Worm (Caenorhabditis elegans): ENCODE results near the gene slcf-2.

slcf-2 gene

DNA sequence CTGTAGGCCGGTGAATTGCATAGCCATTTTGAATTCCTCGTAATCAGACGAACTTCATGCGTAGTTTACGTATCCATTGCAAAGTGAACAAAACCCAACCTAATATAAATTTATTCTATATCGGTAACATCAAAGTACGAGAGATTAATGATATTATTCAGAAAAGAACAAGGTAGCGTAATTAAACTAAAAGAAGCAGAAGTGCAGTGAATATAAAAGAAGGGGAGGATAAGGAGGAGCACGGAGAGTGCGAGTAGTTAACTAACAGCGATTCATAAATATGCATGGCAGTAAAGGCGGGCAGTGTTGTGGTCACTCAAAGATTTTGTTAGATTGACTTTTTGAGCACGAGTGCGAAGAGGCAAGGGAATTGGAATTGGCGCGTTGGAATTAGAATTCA, 19.0 kb upstream of the slcf-2 start, which contains the start of gene clc-3:
TSS of gene clc-3 (minus strand) at position 101 of the 400 bp plus-strand sequence.
- TF ChIP-seq skn-1 (tag; optimal IDR thresholded peaks at IDR 0.05) (no peak), lin-39 (tag; optimal IDR thresholded peaks at IDR 0.05) (no peak), nhr-237 (tag; optimal IDR thresholded peaks at IDR 0.05) (no peak), ztf-11 (tag; optimal IDR thresholded peaks at IDR 0.05) (no peak), ceh-28 (tag; optimal IDR thresholded peaks at IDR 0.05) (no peak), lsy-12 (tag; optimal IDR thresholded peaks at IDR 0.05) (no peak), nhr-43 (tag; optimal IDR thresholded peaks at IDR 0.05; ENCODE audit: poor library complexity, severe bottlenecking) (no peak), egl-27 (tag; optimal IDR thresholded peaks at IDR 0.05) (no peak), lin-15B (tag; optimal IDR thresholded peaks at IDR 0.05) (no peak), nhr-67 (tag; optimal IDR thresholded peaks at IDR 0.05) (no peak), mml-1 (tag; optimal IDR thresholded peaks at IDR 0.05) (no peak)

DNA sequence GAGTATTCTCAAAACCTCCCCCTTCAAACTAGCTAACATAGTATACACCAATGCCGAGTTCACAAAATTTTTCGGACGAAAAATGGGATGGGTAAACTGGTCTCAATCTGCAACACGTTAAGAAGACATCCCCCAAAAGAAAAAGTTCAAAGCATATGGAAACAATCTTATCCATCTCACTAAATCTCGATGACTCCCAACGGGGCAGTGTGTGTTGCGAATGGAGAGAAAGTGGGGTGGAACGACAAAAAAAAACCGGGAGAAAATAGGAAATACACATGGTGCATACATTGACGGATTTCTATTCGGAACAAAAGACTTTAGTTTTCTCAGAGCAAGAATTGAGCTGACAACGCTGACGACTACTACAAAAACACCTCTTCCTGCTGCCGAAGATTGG, 18.3 kb upstream of the slcf-2 start:
- no peak for TF ChIP-seq nhr-76 (tag; optimal IDR thresholded peaks at IDR 0.05)
- no peak for TF ChIP-seq aly-2 (tag; optimal IDR thresholded peaks at IDR 0.05)
- TF ChIP-seq nhr-67 (tag; optimal IDR thresholded peaks at IDR 0.05) = no peak
- no peak for TF ChIP-seq fos-1 (tag; optimal IDR thresholded peaks at IDR 0.05)
- no peak for TF ChIP-seq ztf-4 (tag; optimal IDR thresholded peaks at IDR 0.05)
- TF ChIP-seq egl-5 (tag; optimal IDR thresholded peaks at IDR 0.05) = no peak
- TF ChIP-seq elt-1 (tag; optimal IDR thresholded peaks at IDR 0.05) = no peak
- TF ChIP-seq nfya-1 (tag; optimal IDR thresholded peaks at IDR 0.05; ENCODE audit: insufficient read depth) = no peak
- no peak for TF ChIP-seq nhr-77 (tag; optimal IDR thresholded peaks at IDR 0.05)
- TF ChIP-seq nhr-28 (tag; optimal IDR thresholded peaks at IDR 0.05) = no peak

DNA sequence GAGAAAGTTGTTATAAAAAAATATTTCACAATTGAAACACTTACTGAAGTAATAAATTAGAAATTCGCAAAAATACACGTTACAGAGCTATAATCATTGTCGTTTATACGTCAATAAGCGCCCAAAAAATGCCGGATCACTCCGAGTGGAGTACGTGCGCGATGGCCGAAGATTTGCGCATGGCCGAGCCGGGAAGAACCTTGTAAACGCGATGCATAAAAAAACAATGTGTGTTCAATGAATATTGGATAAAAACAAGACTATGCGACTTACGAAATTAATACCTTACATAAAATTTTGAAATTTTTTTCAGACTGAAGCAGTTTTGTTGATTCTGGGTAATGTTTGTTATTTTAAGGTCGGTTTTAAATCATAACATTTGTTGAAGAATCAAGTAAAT, 14.5 kb upstream of the slcf-2 start, which contains the start of gene sorf-1:
TSS of gene sorf-1 (minus strand) at position 135 of the 400 bp plus-strand sequence.
- TF ChIP-seq egl-5 (tag; optimal IDR thresholded peaks at IDR 0.05) (no peak), eor-1 (tag; optimal IDR thresholded peaks at IDR 0.05) (no peak), ztf-4 (tag; optimal IDR thresholded peaks at IDR 0.05) (no peak), fkh-2 (tag; optimal IDR thresholded peaks at IDR 0.05) (no peak), ztf-11 (tag; optimal IDR thresholded peaks at IDR 0.05) (no peak), jun-1 (tag; optimal IDR thresholded peaks at IDR 0.05) (no peak), nfya-1 (tag; optimal IDR thresholded peaks at IDR 0.05; ENCODE audit: insufficient read depth) (peak; percentile 22), pha-4 (tag; optimal IDR thresholded peaks at IDR 0.05) (peak; percentile 19), zag-1 (tag; optimal IDR thresholded peaks at IDR 0.05) (no peak), lin-15B (tag; optimal IDR thresholded peaks at IDR 0.05) (peak; percentile 1), hmg-11 (tag; optimal IDR thresholded peaks at IDR 0.05) (peak; percentile 59), R02D3.7 (tag; optimal IDR thresholded peaks at IDR 0.05) (no peak), nhr-25 (tag; optimal IDR thresholded peaks at IDR 0.05) (peak; percentile 11), unc-39 (tag; optimal IDR thresholded peaks at IDR 0.05) (no peak), daf-12 (tag; optimal IDR thresholded peaks at IDR 0.05) (no peak), lin-39 (tag; optimal IDR thresholded peaks at IDR 0.05) (peak; percentile 23), nhr-43 (tag; optimal IDR thresholded peaks at IDR 0.05; ENCODE audit: poor library complexity, severe bottlenecking) (peak; percentile 18), ama-1 (optimal IDR thresholded peaks at IDR 0.05) (no peak), elt-3 (tag; optimal IDR thresholded peaks at IDR 0.05) (no peak), fos-1 (tag; optimal IDR thresholded peaks at IDR 0.05) (no peak), ceh-82 (tag; optimal IDR thresholded peaks at IDR 0.05) (no peak), elt-2 (tag; optimal IDR thresholded peaks at IDR 0.05) (peak; percentile 9), nhr-23 (tag; optimal IDR thresholded peaks at IDR 0.05) (peak; percentile 11), ceh-16 (tag; optimal IDR thresholded peaks at IDR 0.05) (no peak)

DNA sequence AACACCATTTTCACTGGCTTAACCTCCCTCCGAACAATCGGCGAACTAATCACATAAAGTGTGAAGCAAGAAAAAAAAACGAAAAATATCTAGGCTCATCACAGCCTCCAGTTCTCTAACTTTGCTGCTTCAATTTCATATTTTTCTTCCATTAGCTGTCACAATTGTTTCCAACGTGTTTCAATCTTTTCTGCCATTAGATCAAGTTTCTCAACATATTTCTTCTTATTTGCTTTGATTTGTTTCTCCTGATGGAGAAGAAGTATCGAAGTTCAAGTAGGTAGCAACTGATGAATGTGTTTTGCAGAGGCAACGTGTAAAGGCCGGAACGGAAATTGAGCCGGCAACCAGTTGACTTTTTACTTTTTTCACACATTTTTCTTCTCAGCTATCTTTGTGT, 13.5 kb upstream of the slcf-2 start, which contains the start of gene ZK563.7:
TSS of gene ZK563.7 (plus strand) at position 301 of the 400 bp plus-strand sequence.
- TF ChIP-seq mdl-1 (tag; optimal IDR thresholded peaks at IDR 0.05) (no peak), egl-27 (tag; optimal IDR thresholded peaks at IDR 0.05) (no peak), nhr-77 (tag; optimal IDR thresholded peaks at IDR 0.05) (no peak), pqm-1 (tag; optimal IDR thresholded peaks at IDR 0.05) (no peak), tbx-2 (tag; optimal IDR thresholded peaks at IDR 0.05) (no peak), nhr-23 (tag; optimal IDR thresholded peaks at IDR 0.05) (no peak), jun-1 (tag; optimal IDR thresholded peaks at IDR 0.05) (no peak), nhr-67 (tag; optimal IDR thresholded peaks at IDR 0.05) (no peak), ama-1 (optimal IDR thresholded peaks at IDR 0.05) (no peak), mml-1 (tag; optimal IDR thresholded peaks at IDR 0.05) (no peak), nhr-12 (tag; optimal IDR thresholded peaks at IDR 0.05) (no peak), lsy-12 (tag; optimal IDR thresholded peaks at IDR 0.05) (no peak), hmg-11 (tag; optimal IDR thresholded peaks at IDR 0.05) (no peak), nhr-76 (tag; optimal IDR thresholded peaks at IDR 0.05) (no peak), ceh-82 (tag; optimal IDR thresholded peaks at IDR 0.05) (no peak), nhr-43 (tag; optimal IDR thresholded peaks at IDR 0.05; ENCODE audit: poor library complexity, severe bottlenecking) (no peak), nhr-28 (tag; optimal IDR thresholded peaks at IDR 0.05) (no peak), unc-39 (tag; optimal IDR thresholded peaks at IDR 0.05) (no peak), ZK546.5 (tag; optimal IDR thresholded peaks at IDR 0.05) (no peak), zag-1 (tag; optimal IDR thresholded peaks at IDR 0.05) (no peak)

Data from whole organism, L3 larva.